ENCODE assay signal across 7 worm cellular contexts in genomic region chrX:10769959-10770358, ce11.
TF ChIP-seq lines count a peak whose summit lies in the region.

No protein-coding gene starts in this region.

TF ChIP-seq in whole organism, L1 larva, 84 proteins besides CTCF, POLR2A, EP300 and RAD21:
- TF ChIP-seq nhr-77 (tag; optimal IDR thresholded peaks at IDR 0.05; lab: Kevin White, UChicago): peak; percentile 1
- peak; percentile 17 for TF ChIP-seq lin-14 (GFP tag; optimal IDR thresholded peaks at IDR 0.05; lab: Kevin White, UChicago)
- TF ChIP-seq F16B12.6 (tag; optimal IDR thresholded peaks at IDR 0.05; lab: Kevin White, UChicago): no peak
- no peak for TF ChIP-seq grh-1 (GFP tag; IDR thresholded peaks at IDR 0.05; lab: Robert Waterston, UW)
- TF ChIP-seq hpl-2 (GFP tag; optimal IDR thresholded peaks at IDR 0.05; lab: Kevin White, UChicago): no peak

TF ChIP-seq in whole organism, L2 larva, 48 proteins besides CTCF, POLR2A, EP300 and RAD21 (continues in another document):
- TF ChIP-seq fos-1 (tag; optimal IDR thresholded peaks at IDR 0.05; lab: Kevin White, UChicago) (no peak), ztf-1 (GFP tag; conservative IDR thresholded peaks at IDR 0.05; lab: Robert Waterston, UW) (no peak), R02D3.7 (tag; optimal IDR thresholded peaks at IDR 0.05; lab: Kevin White, UChicago) (no peak), F13H6.1 (tag; optimal IDR thresholded peaks at IDR 0.05; lab: Kevin White, UChicago) (peak; percentile 20), nhr-12 (tag; optimal IDR thresholded peaks at IDR 0.05; lab: Kevin White, UChicago) (no peak), skn-1 (tag; optimal IDR thresholded peaks at IDR 0.05; lab: Kevin White, UChicago) (no peak), lin-11 (tag; optimal IDR thresholded peaks at IDR 0.05; lab: Kevin White, UChicago) (no peak), nhr-10 (tag; optimal IDR thresholded peaks at IDR 0.05; lab: Kevin White, UChicago) (no peak), unc-62 (GFP tag; optimal IDR thresholded peaks at IDR 0.05; lab: Kevin White, UChicago) (no peak), ztf-11 (tag; optimal IDR thresholded peaks at IDR 0.05; lab: Kevin White, UChicago) (no peak), nhr-11 (tag; optimal IDR thresholded peaks at IDR 0.05; lab: Kevin White, UChicago) (no peak), mbf-1 (tag; optimal IDR thresholded peaks at IDR 0.05; lab: Kevin White, UChicago) (no peak), crh-2 (tag; optimal IDR thresholded peaks at IDR 0.05; lab: Kevin White, UChicago) (no peak), nhr-23 (tag; optimal IDR thresholded peaks at IDR 0.05; lab: Kevin White, UChicago) (no peak), lin-13 (GFP tag; optimal IDR thresholded peaks at IDR 0.05; lab: Kevin White, UChicago) (no peak)

TF ChIP-seq in whole organism, L3 larva, 47 proteins besides CTCF, POLR2A, EP300 and RAD21:
- TF ChIP-seq pha-4 (tag; optimal IDR thresholded peaks at IDR 0.05; lab: Kevin White, UChicago): peak; percentile 88
- TF ChIP-seq pqm-1 (tag; optimal IDR thresholded peaks at IDR 0.05; lab: Kevin White, UChicago): no peak

TF ChIP-seq in whole organism, L4 larva, 104 proteins besides CTCF, POLR2A, EP300 and RAD21:
- TF ChIP-seq ctbp-1 (GFP tag; IDR thresholded peaks at IDR 0.05; lab: Robert Waterston, UW): no peak
- no peak for TF ChIP-seq ztf-11 (tag; optimal IDR thresholded peaks at IDR 0.05; lab: Kevin White, UChicago)
- no peak for TF ChIP-seq T26A8.4 (GFP tag; IDR thresholded peaks at IDR 0.05; lab: Robert Waterston, UW)
- TF ChIP-seq aha-1 (tag; lab: Kevin White, UChicago): peak; percentile 87
TF ChIP-seq in whole organism, L4 larva: peak in this region for 1.

TF ChIP-seq in whole organism, early embryonic, 17 proteins besides CTCF, POLR2A, EP300 and RAD21:
- TF ChIP-seq B0310.2 (tag; optimal IDR thresholded peaks at IDR 0.05; lab: Kevin White, UChicago) (no peak), sea-1 (GFP tag; conservative IDR thresholded peaks at IDR 0.05; lab: Robert Waterston, UW) (peak; percentile 46; the same call in 1 of the 2 replicates)

TF ChIP-seq in whole organism, late embryonic, 69 proteins besides CTCF, POLR2A, EP300 and RAD21:
- no peak for TF ChIP-seq madf-2 (tag; optimal IDR thresholded peaks at IDR 0.05; lab: Kevin White, UChicago)
- peak; percentile 3 for TF ChIP-seq nfya-1 (tag; optimal IDR thresholded peaks at IDR 0.05; lab: Kevin White, UChicago)
- no peak for TF ChIP-seq unc-42 (tag; optimal IDR thresholded peaks at IDR 0.05; lab: Kevin White, UChicago)
- peak; percentile 84 for TF ChIP-seq ceh-34 (tag; optimal IDR thresholded peaks at IDR 0.05; lab: Kevin White, UChicago)
- no peak for TF ChIP-seq tbx-7 (tag; optimal IDR thresholded peaks at IDR 0.05; lab: Kevin White, UChicago)
- TF ChIP-seq sdc-2 (tag; optimal IDR thresholded peaks at IDR 0.05; lab: Kevin White, UChicago): no peak
- TF ChIP-seq ceh-9 (tag; optimal IDR thresholded peaks at IDR 0.05; lab: Kevin White, UChicago): no peak

TF ChIP-seq in whole organism, mixed stage, embryonic, 35 proteins besides CTCF, POLR2A, EP300 and RAD21:
- peak; percentile 66 for TF ChIP-seq pha-4 (tag; optimal IDR thresholded peaks at IDR 0.05; lab: Kevin White, UChicago)
- no peak for TF ChIP-seq lin-32 (GFP tag; optimal IDR thresholded peaks at IDR 0.05; lab: Kevin White, UChicago)

Comparison
In these comparisons a context has a peak if more than half of its experiments do, and no peak if none do; other contexts are left out.
1. Of the 29 proteins assayed by ChIP-seq in both whole organism, L4 larva and whole organism, L1 larva: peak only in whole organism, L4 larva: aha-1; only in whole organism, L1 larva: nhr-77; in both: none; in neither: 27.